Fruit fly (Drosophila melanogaster) whole organism, embryonic: Measurements from ENCODE around the gene CG6287.

ENCODE experiments used
- Asciz ChIP-seq: fragments of 200-800 bp; sonication (Bioruptor generic); optimal IDR thresholded peaks from 2 replicates; lab custom pipeline; 2017; ENCODE audit warnings: missing biosample characterization, mild to moderate bottlenecking, missing genetic modification characterization, missing genetic modification reagents
- Atf6 ChIP-seq: fragments of 200-800 bp; sonication (Bioruptor generic); IDR thresholded peaks from 2 replicates; pipeline ENCODE4 v1.3.6; 2022; ENCODE audit warnings: missing biosample characterization, missing genetic modification characterization
- B-H1 ChIP-seq: fragments of 200-800 bp; sonication (Bioruptor generic); IDR thresholded peaks from 3 replicates; pipeline ENCODE4 v1.3.6; 2022; ENCODE audit warnings: missing biosample characterization, missing genetic modification characterization
- CG10979 ChIP-seq: fragments of 200-800 bp; sonication (Bioruptor generic); optimal IDR thresholded peaks from 2 replicates; lab custom pipeline; 2018; ENCODE audit warnings: missing biosample characterization, mild to moderate bottlenecking, missing genetic modification characterization, moderate library complexity
- CG11456 ChIP-seq: fragments of 200-800 bp; sonication (Bioruptor generic); IDR thresholded peaks from 3 replicates; pipeline ENCODE4 v1.3.6; 2022; ENCODE audit warnings: missing biosample characterization, missing genetic modification characterization
- CG11696 ChIP-seq: fragments of 200-800 bp; sonication (Bioruptor generic); IDR thresholded peaks from 2 replicates; pipeline ENCODE4 v1.3.6; 2022; ENCODE audit warnings: missing biosample characterization, missing genetic modification characterization
- CG11723 ChIP-seq: fragments of 200-800 bp; sonication (Bioruptor generic); optimal IDR thresholded peaks from 2 replicates; lab custom pipeline; 2017; ENCODE audit warnings: missing biosample characterization, mild to moderate bottlenecking, missing genetic modification characterization
- CG13624 ChIP-seq: fragments of 200-800 bp; sonication (Bioruptor generic); optimal IDR thresholded peaks from 2 replicates; lab custom pipeline; 2016; ENCODE audit warnings: missing biosample characterization, missing genetic modification characterization
- CG14014 ChIP-seq: fragments of 200-800 bp; sonication (Bioruptor generic); IDR thresholded peaks from 2 replicates; pipeline ENCODE4 v1.3.6; 2022; ENCODE audit warnings: missing biosample characterization, missing genetic modification characterization
- CG15073 ChIP-seq: fragments of 200-800 bp; sonication (Bioruptor generic); optimal IDR thresholded peaks from 2 replicates; lab custom pipeline; 2016; ENCODE audit warnings: missing biosample characterization, missing genetic modification characterization
- CG16779 ChIP-seq: fragments of 200-800 bp; sonication (Bioruptor generic); IDR thresholded peaks from 2 replicates; pipeline ENCODE4 v1.3.6; 2022; ENCODE audit warnings: missing biosample characterization, missing genetic modification characterization
- CG17385 ChIP-seq: fragments of 200-800 bp; sonication (Bioruptor generic); optimal IDR thresholded peaks from 3 replicates; lab custom pipeline; 2018; ENCODE audit warnings: missing biosample characterization, mild to moderate bottlenecking, missing genetic modification characterization
- CG18619 ChIP-seq: fragments of 200-800 bp; sonication (Bioruptor generic); optimal IDR thresholded peaks from 3 replicates; lab custom pipeline; 2017; ENCODE audit warnings: missing biosample characterization, mild to moderate bottlenecking, missing genetic modification characterization
- CG2875 ChIP-seq: fragments of 200-800 bp; sonication (Bioruptor generic); optimal IDR thresholded peaks from 2 replicates; lab custom pipeline; 2017; ENCODE audit warnings: missing biosample characterization, mild to moderate bottlenecking, missing genetic modification characterization, missing genetic modification reagents
- CG32532 ChIP-seq: fragments of 200-800 bp; sonication (Bioruptor generic); IDR thresholded peaks from 2 replicates; pipeline ENCODE4 v1.3.6; 2022; ENCODE audit warnings: missing biosample characterization, missing genetic modification characterization
- CG32767 ChIP-seq: fragments of 200-800 bp; sonication (Bioruptor generic); IDR thresholded peaks from 2 replicates; pipeline ENCODE4 v1.3.6; 2022; ENCODE audit warnings: missing biosample characterization, missing genetic modification characterization
- CG3407 ChIP-seq: fragments of 200-800 bp; sonication (Bioruptor generic); optimal IDR thresholded peaks from 2 replicates; lab custom pipeline; 2018; ENCODE audit warnings: missing biosample characterization, mild to moderate bottlenecking, missing genetic modification characterization
- CG5953 ChIP-seq: fragments of 200-800 bp; sonication (Bioruptor generic); IDR thresholded peaks from 2 replicates; pipeline ENCODE4 v1.3.6; 2022; ENCODE audit warnings: missing biosample characterization, missing genetic modification characterization
- CG6175 ChIP-seq: fragments of 200-800 bp; sonication (Bioruptor generic); IDR thresholded peaks from 3 replicates; pipeline ENCODE4 v1.3.6; 2022; ENCODE audit warnings: missing biosample characterization, missing genetic modification characterization
- CG7556 ChIP-seq: fragments of 200-800 bp; sonication (Bioruptor generic); optimal IDR thresholded peaks from 2 replicates; lab custom pipeline; 2017; ENCODE audit warnings: missing biosample characterization, mild to moderate bottlenecking, missing genetic modification characterization
- CG7987 ChIP-seq: fragments of 200-800 bp; sonication (Bioruptor generic); optimal IDR thresholded peaks from 2 replicates; lab custom pipeline; 2018; ENCODE audit warnings: missing biosample characterization, mild to moderate bottlenecking, missing genetic modification characterization, moderate library complexity
- CG8281 ChIP-seq: fragments of 200-800 bp; sonication (Bioruptor generic); optimal IDR thresholded peaks from 2 replicates; lab custom pipeline; 2018; ENCODE audit warnings: missing biosample characterization, mild to moderate bottlenecking, missing genetic modification characterization, moderate library complexity
- CrebB ChIP-seq: fragments of 200-800 bp; sonication (Bioruptor generic); optimal IDR thresholded peaks from 3 replicates; lab custom pipeline; 2018; ENCODE audit warnings: missing biosample characterization, mild to moderate bottlenecking, missing genetic modification characterization
- Dfd ChIP-seq, 2 experiments: fragments of >200 bp; optimal IDR thresholded peaks; 2 replicates each; lab custom pipeline; 2017; ENCODE audit warnings: missing biosample characterization in 2 of 2, missing genetic modification characterization in 2 of 2
- Gsc ChIP-seq: fragments of 200-800 bp; sonication (Bioruptor generic); IDR thresholded peaks from 2 replicates; pipeline ENCODE4 v1.3.6; 2022; ENCODE audit warnings: missing biosample characterization, missing genetic modification characterization
- HLH54F ChIP-seq: fragments of 200-800 bp; sonication (Bioruptor generic); optimal IDR thresholded peaks from 3 replicates; lab custom pipeline; 2016; ENCODE audit warnings: missing biosample characterization, missing genetic modification characterization
- Hr39 ChIP-seq: fragments of >200 bp; optimal IDR thresholded peaks from 2 replicates; lab custom pipeline; 2017
- Mad ChIP-seq: fragments of 200-800 bp; sonication (Bioruptor generic); optimal IDR thresholded peaks from 2 replicates; lab custom pipeline; 2016; ENCODE audit warnings: missing biosample characterization, missing genetic modification characterization
- Mes4 ChIP-seq: fragments of 200-800 bp; sonication (Bioruptor generic); optimal IDR thresholded peaks from 2 replicates; lab custom pipeline; 2016; ENCODE audit warnings: missing biosample characterization, missing genetic modification characterization
- Mrtf ChIP-seq: fragments of 200-800 bp; sonication (Bioruptor generic); IDR thresholded peaks from 3 replicates; pipeline ENCODE4 v1.3.6; 2022; ENCODE audit warnings: missing biosample characterization, missing genetic modification characterization
- NFAT ChIP-seq: fragments of 200-800 bp; sonication (Bioruptor generic); IDR thresholded peaks from 2 replicates; pipeline ENCODE4 v1.3.6; 2022; ENCODE audit warnings: missing biosample characterization, missing genetic modification characterization
- Opbp ChIP-seq: fragments of 200-800 bp; sonication (Bioruptor generic); IDR thresholded peaks from 3 replicates; pipeline ENCODE4 v1.3.6; 2022; ENCODE audit warnings: missing biosample characterization, missing genetic modification characterization; ENCODE audit not compliant: partially characterized antibody
- Pdp1 ChIP-seq, 2 experiments: fragments of 200-800 bp; sonication (Bioruptor generic); optimal IDR thresholded peaks; 3 replicates each; lab custom pipeline; 2016; ENCODE audit warnings: missing biosample characterization in 2 of 2, missing genetic modification characterization in 2 of 2, mild to moderate bottlenecking in 1 of 2, moderate library complexity in 1 of 2
- Poxn ChIP-seq: fragments of 200-800 bp; sonication (Bioruptor generic); IDR thresholded peaks from 2 replicates; pipeline ENCODE4 v1.3.6; 2022; ENCODE audit warnings: missing biosample characterization, missing genetic modification characterization
- ase ChIP-seq: fragments of 200-800 bp; sonication (Bioruptor generic); IDR thresholded peaks from 3 replicates; pipeline ENCODE4 v1.3.6; 2022; ENCODE audit warnings: missing biosample characterization, missing genetic modification characterization
- bigmax ChIP-seq: fragments of 200-800 bp; sonication (Bioruptor generic); optimal IDR thresholded peaks from 2 replicates; lab custom pipeline; 2018; ENCODE audit warnings: missing biosample characterization, mild to moderate bottlenecking, missing genetic modification characterization
- bsh ChIP-seq, 2 experiments: fragments of 200-800 bp; sonication (Bioruptor generic); optimal IDR thresholded peaks; 2 replicates each; lab custom pipeline; 2017 to 2018; ENCODE audit warnings: mild to moderate bottlenecking in 2 of 2, missing biosample characterization in 2 of 2, missing genetic modification characterization in 2 of 2, moderate library complexity in 1 of 2
- cg ChIP-seq: fragments of 200-800 bp; sonication (Bioruptor generic); optimal IDR thresholded peaks from 3 replicates; lab custom pipeline; 2019; ENCODE audit warnings: missing biosample characterization, mild to moderate bottlenecking, missing genetic modification characterization, moderate library complexity
- crc ChIP-seq: fragments of 200-800 bp; sonication (Bioruptor generic); optimal IDR thresholded peaks from 2 replicates; lab custom pipeline; 2016; ENCODE audit warnings: missing biosample characterization, missing genetic modification characterization
- cwo ChIP-seq: fragments of 200-800 bp; sonication (Bioruptor generic); optimal IDR thresholded peaks from 3 replicates; lab custom pipeline; 2017; ENCODE audit warnings: missing biosample characterization, missing genetic modification characterization, mild to moderate bottlenecking, moderate library complexity, missing genetic modification reagents
- dan ChIP-seq: fragments of 200-800 bp; sonication (Bioruptor generic); IDR thresholded peaks from 2 replicates; pipeline ENCODE4 v1.3.6; 2022; ENCODE audit warnings: missing biosample characterization, missing genetic modification characterization
- hbn ChIP-seq: fragments of 200-800 bp; sonication (Bioruptor generic); IDR thresholded peaks from 2 replicates; pipeline ENCODE4 v1.3.6; 2022; ENCODE audit warnings: missing biosample characterization, missing genetic modification characterization; ENCODE audit not compliant: partially characterized antibody
- kah ChIP-seq: fragments of 200-800 bp; sonication (Bioruptor generic); optimal IDR thresholded peaks from 2 replicates; lab custom pipeline; 2018; ENCODE audit warnings: missing biosample characterization, mild to moderate bottlenecking, missing genetic modification characterization
- lbe ChIP-seq: fragments of 200-800 bp; sonication (Bioruptor generic); optimal IDR thresholded peaks from 2 replicates; lab custom pipeline; 2016; ENCODE audit warnings: missing biosample characterization, mild to moderate bottlenecking, missing genetic modification characterization
- mam ChIP-seq: fragments of 200-800 bp; sonication (Bioruptor generic); optimal IDR thresholded peaks from 3 replicates; lab custom pipeline; 2016; ENCODE audit warnings: missing biosample characterization, missing genetic modification characterization
- nerfin-2 ChIP-seq: fragments of 200-800 bp; sonication (Bioruptor generic); IDR thresholded peaks from 2 replicates; pipeline ENCODE4 v1.3.6; 2022; ENCODE audit warnings: missing biosample characterization, missing genetic modification characterization; ENCODE audit not compliant: partially characterized antibody
- p53 ChIP-seq: fragments of 200-800 bp; sonication (Bioruptor generic); optimal IDR thresholded peaks from 2 replicates; lab custom pipeline; 2016; ENCODE audit warnings: missing biosample characterization, missing genetic modification characterization
- pb ChIP-seq: fragments of 200-800 bp; sonication (Bioruptor generic); optimal IDR thresholded peaks from 3 replicates; lab custom pipeline; 2016; ENCODE audit warnings: missing biosample characterization, missing genetic modification characterization
- peb ChIP-seq: fragments of 200-800 bp; sonication (Bioruptor generic); IDR thresholded peaks from 2 replicates; pipeline ENCODE4 v1.3.6; 2022; ENCODE audit warnings: missing biosample characterization, missing genetic modification characterization
- row ChIP-seq: fragments of 200-800 bp; sonication (Bioruptor generic); IDR thresholded peaks from 3 replicates; pipeline ENCODE4 v1.3.6; 2022; ENCODE audit warnings: missing biosample characterization, missing genetic modification characterization
- sens-2 ChIP-seq: fragments of 200-800 bp; sonication (Bioruptor generic); IDR thresholded peaks from 2 replicates; pipeline ENCODE4 v1.3.6; 2022; ENCODE audit warnings: missing biosample characterization, missing genetic modification characterization
- tin ChIP-seq: fragments of 200-800 bp; sonication (Bioruptor generic); optimal IDR thresholded peaks from 3 replicates; lab custom pipeline; 2016; ENCODE audit warnings: missing biosample characterization, missing genetic modification characterization

Gene CG6287

dm6 chr2L:11192691-11193090 lies 37.2 kb upstream of the CG6287 start (continued):
- TF ChIP-seq CG18619 (GFP tag; lab: Kevin White, UChicago) = peak; percentile 18
- 0 out of 2 replicates have a peak, but pooled peaks have one; percentile 20 for TF ChIP-seq Gsc (GFP tag; lab: Robert Waterston, UW)
- peak; percentile 64 for TF ChIP-seq CG3407 (GFP tag; lab: Kevin White, UChicago)
- peak in 1 of 2 experiments; percentile 91 for TF ChIP-seq bsh (GFP tag; optimal IDR thresholded peaks at IDR 0.05; lab: Kevin White, UChicago)
- no peak for TF ChIP-seq Poxn
- TF ChIP-seq HLH54F (GFP tag; lab: Kevin White, UChicago) = peak; percentile 10
- TF ChIP-seq CG8281 (tag; lab: Kevin White, UChicago) = no peak
- no peak for TF ChIP-seq kah (GFP tag; lab: Kevin White, UChicago)
- peak; percentile 64 for TF ChIP-seq CG5953
- no peak for TF ChIP-seq crc (GFP tag; lab: Kevin White, UChicago)
- peak; percentile 14 for TF ChIP-seq Asciz
- peak; percentile 64 for TF ChIP-seq CG17385 (GFP tag; lab: Kevin White, UChicago)
- TF ChIP-seq CrebB (tag; lab: Kevin White, UChicago) = peak; percentile 7
- 0 out of 2 replicates have a peak, but pooled peaks have one; percentile 41 for TF ChIP-seq NFAT (GFP tag; lab: Robert Waterston, UW)
- TF ChIP-seq dan (GFP tag; lab: Robert Waterston, UW) = no peak
- TF ChIP-seq nerfin-2 (GFP tag; lab: Robert Waterston, UW) = no peak
- TF ChIP-seq Dfd (GFP tag; optimal IDR thresholded peaks at IDR 0.05; lab: Kevin White, UChicago) = no peak
- no peak for TF ChIP-seq Opbp (GFP tag; lab: Robert Waterston, UW)
- TF ChIP-seq CG7556 (GFP tag; lab: Kevin White, UChicago) = peak; percentile 60
- TF ChIP-seq Mrtf (GFP tag; lab: Robert Waterston, UW) = no peak
- no peak for TF ChIP-seq p53
- TF ChIP-seq mam (GFP tag; lab: Kevin White, UChicago) = no peak
- 0 out of 3 replicates have a peak, but pooled peaks have one; percentile 27 for TF ChIP-seq CG11456 (GFP tag; lab: Robert Waterston, UW)
- TF ChIP-seq row (GFP tag; lab: Robert Waterston, UW) = peak; percentile 59
- no peak for TF ChIP-seq Pdp1 (GFP tag; optimal IDR thresholded peaks at IDR 0.05; lab: Kevin White, UChicago)
- peak; percentile 42; the same call in 1 of the 2 replicates for TF ChIP-seq peb (GFP tag; lab: Robert Waterston, UW)
- TF ChIP-seq CG32767 (GFP tag; lab: Robert Waterston, UW) = no peak
- peak; percentile 58 for TF ChIP-seq sens-2 (GFP tag; lab: Robert Waterston, UW)
- no peak for TF ChIP-seq CG15073
- no peak for TF ChIP-seq hbn (GFP tag; lab: Robert Waterston, UW)
- TF ChIP-seq CG11723 (GFP tag; lab: Kevin White, UChicago) = peak; percentile 57
- no peak for TF ChIP-seq CG16779 (GFP tag; lab: Robert Waterston, UW)
- no peak for TF ChIP-seq bigmax
- no peak for TF ChIP-seq Hr39 (lab: Kevin White, UChicago)
- 0 out of 3 replicates have a peak, but pooled peaks have one; percentile 20 for TF ChIP-seq B-H1 (GFP tag; lab: Robert Waterston, UW)
- no peak for TF ChIP-seq cg (GFP tag; lab: Kevin White, UChicago)
- no peak for TF ChIP-seq lbe
- peak; percentile 39 for TF ChIP-seq tin (GFP tag; lab: Kevin White, UChicago)
- peak; percentile 64 for TF ChIP-seq CG10979
- TF ChIP-seq CG13624 (GFP tag; lab: Kevin White, UChicago) = no peak
- no peak for TF ChIP-seq pb (GFP tag; lab: Kevin White, UChicago)
- peak; percentile 34 for TF ChIP-seq Mes4 (GFP tag; lab: Kevin White, UChicago)
- TF ChIP-seq CG2875 = peak; percentile 72
- TF ChIP-seq Atf6 (GFP tag; lab: Robert Waterston, UW) = no peak
- peak; percentile 30; the same call in 1 of the 2 replicates for TF ChIP-seq CG32532 (GFP tag; lab: Robert Waterston, UW)
- peak; percentile 32 for TF ChIP-seq Mad (GFP tag; lab: Kevin White, UChicago)
- TF ChIP-seq cwo (GFP tag; lab: Kevin White, UChicago) = no peak
- no peak for TF ChIP-seq CG14014 (GFP tag; lab: Robert Waterston, UW)
- TF ChIP-seq CG11696 = peak; percentile 17; the same call in 1 of the 2 replicates
- TF ChIP-seq CG6175 (GFP tag; lab: Robert Waterston, UW) = no peak
- TF ChIP-seq ase (GFP tag; lab: Robert Waterston, UW) = 0 out of 3 replicates have a peak, but pooled peaks have one; percentile 45
- no peak for TF ChIP-seq CG7987 (GFP tag; lab: Kevin White, UChicago)
